Worm (Caenorhabditis elegans) whole organism, mixed stage, embryonic: ENCODE measurements around the gene sri-30.

Source experiments
- elt-3 ChIP-seq: fragments of 150-350 bp; optimal IDR thresholded peaks from 2 replicates; lab custom pipeline; 2014; ENCODE audit warnings: missing biosample characterization, missing genetic modification characterization
- lsy-2 ChIP-seq: fragments of 150-350 bp; optimal IDR thresholded peaks from 2 replicates; lab custom pipeline; 2014; ENCODE audit warnings: missing biosample characterization, missing genetic modification characterization
- sptf-1 ChIP-seq: sonication (generic microtip); optimal IDR thresholded peaks from 2 replicates; lab custom pipeline; 2017; ENCODE audit warnings: mild to moderate bottlenecking, missing genetic modification characterization, moderate library complexity, missing compliant biosample characterization
- unc-39 ChIP-seq: fragments of 150-350 bp; optimal IDR thresholded peaks from 2 replicates; lab custom pipeline; 2014; ENCODE audit warnings: missing biosample characterization, missing genetic modification characterization

ce11 chrII:3005499-3005898 lies 40.5 kb upstream of the sri-30 start, which contains the start of gene lido-12:
- TF ChIP-seq unc-39 (tag; lab: Kevin White, UChicago), result no peak
- TF ChIP-seq lsy-2 (tag; lab: Kevin White, UChicago), result no peak
- no peak for TF ChIP-seq elt-3
- TF ChIP-seq sptf-1 (tag; lab: Kevin White, UChicago), result no peak
